Fruit fly (Drosophila melanogaster) Kc167 (cell line): ENCODE measurements around the gene CkIIalpha-i3.

Source experiments
- Myc ChIP-seq: fragments of >200 bp; optimal IDR thresholded peaks from 2 replicates; lab custom pipeline; 2017; ENCODE audit warnings: missing external identifiers
- Sin3A ChIP-seq: fragments of >200 bp; optimal IDR thresholded peaks from 2 replicates; lab custom pipeline; 2018; ENCODE audit warnings: missing external identifiers
- h ChIP-seq: fragments of >200 bp; optimal IDR thresholded peaks from 3 replicates; lab custom pipeline; 2018; ENCODE audit warnings: missing external identifiers
- insv ChIP-seq: fragments of >200 bp; optimal IDR thresholded peaks from 3 replicates; lab custom pipeline; 2018; ENCODE audit warnings: missing external identifiers
- psq ChIP-seq: fragments of >200 bp; optimal IDR thresholded peaks from 2 replicates; lab custom pipeline; 2017; ENCODE audit warnings: missing external identifiers
- ttk ChIP-seq: sonication (Bioruptor generic); optimal IDR thresholded peaks from 2 replicates; lab custom pipeline; 2017; ENCODE audit warnings: missing external identifiers

DNA sequence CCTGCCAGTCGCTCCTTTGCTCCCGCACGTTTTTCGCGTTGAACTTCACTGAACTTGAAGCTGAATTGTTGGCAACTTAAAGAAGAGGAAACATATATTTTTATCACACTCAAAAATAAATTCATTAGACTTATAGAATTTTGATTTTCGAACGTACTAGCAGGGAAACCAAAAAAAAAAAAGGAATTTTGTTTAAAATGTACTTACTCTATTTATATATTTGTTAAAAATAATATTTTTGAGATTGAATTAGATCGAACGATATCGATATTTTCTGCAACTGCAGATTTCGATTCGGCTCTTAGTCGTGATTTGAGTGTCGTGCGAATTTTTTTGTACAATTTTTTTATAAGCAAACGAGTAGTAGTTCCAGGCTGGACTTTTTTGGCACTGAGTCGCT, 21.1 kb upstream of the CkIIalpha-i3 start:
- TF ChIP-seq insv (lab: Kevin White, UChicago) (no peak), psq (lab: Kevin White, UChicago) (no peak), ttk (lab: Kevin White, UChicago) (no peak), h (lab: Kevin White, UChicago) (no peak), Sin3A (no peak), Myc (lab: Kevin White, UChicago) (no peak)
